Worm (Caenorhabditis elegans): ENCODE results near the gene Y32F6B.1.

Gene Y32F6B.1

DNA sequence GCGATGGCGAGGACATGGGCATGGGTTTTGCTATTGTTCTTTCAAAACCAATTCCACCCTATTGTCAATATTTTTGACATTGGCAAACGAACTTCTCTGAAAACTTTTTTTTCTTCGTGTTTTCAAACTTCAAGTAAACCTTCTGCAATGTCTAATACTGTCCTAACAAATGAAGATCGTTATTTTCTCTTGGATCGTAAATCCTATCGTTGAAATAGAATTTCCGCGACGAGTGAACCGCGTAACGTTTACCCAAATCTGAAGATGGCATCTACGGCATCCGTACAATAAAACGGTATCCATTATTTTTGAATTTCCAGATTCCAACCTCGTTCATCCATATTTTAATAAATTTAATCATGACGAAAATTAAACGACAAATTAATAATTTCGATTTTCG is 21.0 kb upstream of the Y32F6B.1 start, which contains the start of gene C35A5.5:
C35A5.5 (plus strand) TSS at position 301 of the 400 bp plus-strand sequence.
- TF ChIP-seq pqm-1 (tag; optimal IDR thresholded peaks at IDR 0.05): no peak
- no peak for TF ChIP-seq madf-5 (GFP tag; IDR thresholded peaks at IDR 0.05)
- TF ChIP-seq D1046.2 (GFP tag; IDR thresholded peaks at IDR 0.05): no peak
- no peak for TF ChIP-seq fkh-10 (GFP tag; optimal IDR thresholded peaks at IDR 0.05)
- no peak for TF ChIP-seq dmd-9 (GFP tag; IDR thresholded peaks at IDR 0.05)
- TF ChIP-seq dmd-6 (GFP tag; IDR thresholded peaks at IDR 0.05): no peak
- TF ChIP-seq php-3 (GFP tag; IDR thresholded peaks at IDR 0.05): no peak

DNA sequence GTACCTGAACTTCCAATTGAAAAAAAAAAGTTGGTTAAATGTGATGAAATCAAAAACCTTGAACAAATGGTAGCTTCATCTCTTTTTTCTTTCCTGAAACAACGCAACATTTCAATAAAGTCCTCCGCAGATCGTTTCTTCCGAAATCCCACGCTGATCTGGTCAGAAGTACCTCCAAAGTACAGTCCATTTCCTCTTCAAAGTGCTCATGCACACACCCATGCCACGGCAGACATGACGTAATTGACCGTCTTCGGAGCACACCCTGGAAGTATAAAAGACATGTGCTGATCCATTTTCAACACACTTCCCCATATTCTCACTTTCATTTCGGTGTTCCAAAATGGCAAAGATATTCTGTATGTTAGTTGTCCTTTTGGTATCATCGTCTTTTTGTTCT is 19.4 kb upstream of the Y32F6B.1 start, which contains the start of gene C35A5.10:
C35A5.10 (plus strand) TSS at position 301 of the 400 bp plus-strand sequence.
- TF ChIP-seq mxl-3 (GFP tag; optimal IDR thresholded peaks at IDR 0.05): no peak
- TF ChIP-seq D1046.2 (GFP tag; IDR thresholded peaks at IDR 0.05): no peak
- no peak for TF ChIP-seq lin-15B (tag; optimal IDR thresholded peaks at IDR 0.05)
- TF ChIP-seq dve-1 (tag; optimal IDR thresholded peaks at IDR 0.05; ENCODE audit: insufficient read depth): no peak
- TF ChIP-seq ceh-32 (tag; optimal IDR thresholded peaks at IDR 0.05; ENCODE audit: poor library complexity): no peak
- no peak for TF ChIP-seq pqm-1 (tag; optimal IDR thresholded peaks at IDR 0.05)
- no peak for TF ChIP-seq ceh-28 (tag; optimal IDR thresholded peaks at IDR 0.05)
- TF ChIP-seq hlh-11 (tag; optimal IDR thresholded peaks at IDR 0.05): no peak
- no peak for TF ChIP-seq unc-130 (GFP tag; optimal IDR thresholded peaks at IDR 0.05)
- no peak for TF ChIP-seq Y105C5A.15 (GFP tag; IDR thresholded peaks at IDR 0.05)
- TF ChIP-seq nhr-42 (GFP tag; IDR thresholded peaks at IDR 0.05): no peak
- TF ChIP-seq dmd-6 (GFP tag; IDR thresholded peaks at IDR 0.05): no peak
- TF ChIP-seq hmg-1.1 (GFP tag; IDR thresholded peaks at IDR 0.05): no peak

DNA sequence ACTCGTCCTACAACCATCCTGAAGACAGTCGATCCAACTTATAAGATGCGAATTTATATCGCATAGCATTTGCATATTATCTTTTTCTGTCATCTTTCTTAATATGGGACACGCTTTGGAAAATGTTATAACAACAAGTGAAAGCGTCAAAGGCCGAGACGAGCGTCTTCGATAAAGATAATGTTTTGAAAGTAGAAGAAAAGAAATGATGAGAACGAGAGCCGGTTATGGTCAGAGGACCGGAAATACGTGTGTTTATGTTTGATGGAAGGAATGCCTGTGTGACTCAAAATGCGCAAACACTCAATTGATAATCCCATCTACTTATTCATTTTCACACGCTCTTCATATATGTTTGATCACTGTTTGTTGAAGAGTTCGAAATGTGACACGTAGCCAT is 18.5 kb upstream of the Y32F6B.1 start, which contains the start of gene C35A5.11:
C35A5.11 (minus strand) TSS at position 101 of the 400 bp plus-strand sequence.
- no peak for TF ChIP-seq arid-1 (GFP tag; conservative IDR thresholded peaks at IDR 0.05)
- no peak for TF ChIP-seq nhr-41 (GFP tag; IDR thresholded peaks at IDR 0.05)
- no peak for TF ChIP-seq fkh-10 (GFP tag; optimal IDR thresholded peaks at IDR 0.05)
- TF ChIP-seq Y105C5A.15 (GFP tag; IDR thresholded peaks at IDR 0.05): no peak
- peak in 1 of 2 experiments; percentile 20 for TF ChIP-seq unc-62 (GFP tag; optimal IDR thresholded peaks at IDR 0.05 in 1 of 2)
- TF ChIP-seq unc-62 (tag; optimal IDR thresholded peaks at IDR 0.05): no peak
- TF ChIP-seq ama-1 (optimal IDR thresholded peaks at IDR 0.05): no peak
- no peak for TF ChIP-seq mes-2 (tag; optimal IDR thresholded peaks at IDR 0.05; ENCODE audit: poor library complexity, severe bottlenecking)
- TF ChIP-seq unc-39 (tag; optimal IDR thresholded peaks at IDR 0.05): no peak

DNA sequence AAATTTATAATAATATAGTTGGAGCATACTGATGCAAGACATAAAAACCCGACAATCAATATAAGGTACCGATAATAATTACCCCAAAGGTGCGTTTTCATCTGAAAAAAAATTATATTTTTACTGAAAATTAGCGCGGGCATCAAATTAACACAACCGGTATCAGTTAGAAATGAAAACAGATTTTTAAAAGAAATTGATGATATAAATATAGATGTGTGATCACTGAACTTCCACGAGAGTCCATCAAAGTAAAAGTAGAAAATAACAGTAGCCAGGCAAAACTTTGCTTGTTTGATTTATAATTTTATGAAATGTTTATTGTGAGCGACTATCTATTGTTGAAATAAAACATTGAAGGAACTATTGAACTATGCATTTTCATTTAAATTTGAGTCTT is 16.8 kb upstream of the Y32F6B.1 start, which contains the start of gene C35A5.3:
C35A5.3 (minus strand) TSS at position 101 of the 400 bp plus-strand sequence.
- TF ChIP-seq vab-7 (GFP tag; IDR thresholded peaks at IDR 0.05): no peak
- TF ChIP-seq nhr-111 (GFP tag; optimal IDR thresholded peaks at IDR 0.05): no peak
- TF ChIP-seq lin-1 (GFP tag; IDR thresholded peaks at IDR 0.05): no peak
- no peak for TF ChIP-seq php-3 (GFP tag; IDR thresholded peaks at IDR 0.05)
- TF ChIP-seq lin-13 (GFP tag; optimal IDR thresholded peaks at IDR 0.05): no peak

DNA sequence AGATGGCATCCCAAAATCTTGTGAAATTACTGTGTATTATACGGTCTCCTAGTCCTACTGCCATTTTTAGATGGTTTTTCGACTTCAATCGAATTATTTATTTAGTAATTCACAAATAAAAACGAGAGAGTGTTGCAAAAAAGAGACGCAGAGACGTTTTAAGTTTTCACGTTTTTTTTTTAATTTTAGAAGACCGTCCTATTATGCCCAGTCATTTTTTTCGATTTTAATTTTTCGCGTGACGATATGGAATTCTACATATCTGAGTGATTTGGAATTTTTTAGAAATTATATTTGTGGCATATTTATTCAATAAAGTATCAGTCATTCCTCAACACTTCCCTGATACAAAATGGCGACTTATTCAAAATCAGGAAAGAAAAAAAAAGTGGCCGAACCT is 12.2 kb upstream of the Y32F6B.1 start, which contains the start of gene C35A5.4:
C35A5.4 (plus strand) TSS at position 301 of the 400 bp plus-strand sequence.
- no peak for TF ChIP-seq vab-7 (GFP tag; IDR thresholded peaks at IDR 0.05)
- no peak for TF ChIP-seq nhr-41 (GFP tag; IDR thresholded peaks at IDR 0.05)
- TF ChIP-seq unc-62 (GFP tag; optimal IDR thresholded peaks at IDR 0.05 in 1 of 2): peak in 1 of 2 experiments; percentile 28
- TF ChIP-seq unc-62 (tag; optimal IDR thresholded peaks at IDR 0.05): no peak

DNA sequence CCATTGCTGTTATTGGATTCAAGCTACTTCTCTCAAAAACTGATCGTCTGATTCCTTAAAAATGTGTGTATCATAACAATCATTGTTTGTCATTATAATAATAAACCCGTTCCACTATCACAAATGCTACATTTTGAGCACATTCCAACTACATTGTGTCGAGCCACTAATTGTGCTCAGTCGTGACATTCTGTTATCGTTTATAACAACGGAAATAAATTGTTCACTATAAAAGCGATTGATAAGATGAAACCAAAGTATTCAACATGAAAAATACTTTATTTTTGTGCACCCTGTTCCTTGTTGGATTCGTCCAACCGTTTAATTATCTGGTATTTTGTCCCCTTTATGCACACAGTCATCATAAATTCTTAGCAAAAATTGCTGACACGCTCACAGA is 8.6 kb upstream of the Y32F6B.1 start, which contains the start of gene ugt-33:
ugt-33 (plus strand) TSS at position 260 of the 400 bp plus-strand sequence.
- TF ChIP-seq F10B5.3 (tag; optimal IDR thresholded peaks at IDR 0.05) (no peak), skn-1 (tag; optimal IDR thresholded peaks at IDR 0.05) (no peak), ama-1 (optimal IDR thresholded peaks at IDR 0.05) (no peak), hlh-11 (tag; optimal IDR thresholded peaks at IDR 0.05) (peak; percentile 56), madf-5 (GFP tag; IDR thresholded peaks at IDR 0.05) (no peak), nhr-76 (tag; optimal IDR thresholded peaks at IDR 0.05) (no peak), dve-1 (tag; optimal IDR thresholded peaks at IDR 0.05; ENCODE audit: insufficient read depth) (peak; percentile 62), nhr-41 (GFP tag; IDR thresholded peaks at IDR 0.05) (no peak), aha-1 (tag) (peak; percentile 81), php-3 (GFP tag; IDR thresholded peaks at IDR 0.05) (0 out of 2 replicates have a peak, but pooled peaks have one; percentile 11), pqm-1 (tag; optimal IDR thresholded peaks at IDR 0.05) (peak; percentile 74), ceh-62 (tag; optimal IDR thresholded peaks at IDR 0.05) (no peak), F44E2.7 (GFP tag; IDR thresholded peaks at IDR 0.05) (no peak), cey-2 (tag; optimal IDR thresholded peaks at IDR 0.05; ENCODE audit: borderline replicate concordance, insufficient read depth) (no peak), nhr-28 (tag; optimal IDR thresholded peaks at IDR 0.05) (peak; percentile 97), nhr-77 (tag; optimal IDR thresholded peaks at IDR 0.05) (peak; percentile 54), daf-16 (GFP tag; optimal IDR thresholded peaks at IDR 0.05) (no peak), daf-16 (tag; optimal IDR thresholded peaks at IDR 0.05) (peak; percentile 63), hlh-30 (tag; optimal IDR thresholded peaks at IDR 0.05; ENCODE audit: insufficient read depth) (no peak), dmd-6 (GFP tag; IDR thresholded peaks at IDR 0.05) (peak; percentile 37; the same call in 1 of the 2 replicates)

Measured in whole organism, L4 larva.